Fruit fly (Drosophila melanogaster) S2 (cell line): ENCODE results near the gene CG7457.

Source experiments
- CG8478 ChIP-seq: fragments of >200 bp; optimal IDR thresholded peaks from 2 replicates; lab custom pipeline; 2018
- CTCF ChIP-seq, 2 experiments: fragments of >200 bp; optimal IDR thresholded peaks; 2 replicates each; lab custom pipeline; 2018

The CG7457 gene

dm6 chr3L:7721527-7721926 lies 4.7 kb downstream of the CG7457 start:
- no peak for TF ChIP-seq CTCF (optimal IDR thresholded peaks at IDR 0.05; lab: Kevin White, UChicago)
- no peak for TF ChIP-seq CG8478 (lab: Kevin White, UChicago)

- TF ChIP-seq CG8478 (lab: Kevin White, UChicago) (no peak), CTCF (optimal IDR thresholded peaks at IDR 0.05; lab: Kevin White, UChicago) (no peak)
These were observed 6.9 kb downstream of the CG7457 start for dm6 chr3L:7719418-7719789.

dm6 chr3L:7718561-7719417 lies 7.5 kb downstream of the CG7457 start, which contains the start of gene Mcad:
Gene Mcad, plus strand, starts transcription at chr3L:7719350.
- TF ChIP-seq CG8478 (lab: Kevin White, UChicago) (no peak), CTCF (optimal IDR thresholded peaks at IDR 0.05; lab: Kevin White, UChicago) (no peak)

- TF ChIP-seq CTCF (optimal IDR thresholded peaks at IDR 0.05; lab: Kevin White, UChicago) (no peak), CG8478 (lab: Kevin White, UChicago) (no peak)
These were observed 8.3 kb downstream of the CG7457 start, which contains the start of gene Ank2 for dm6 chr3L:7717863-7718560. Gene Ank2, minus strand, starts transcription at chr3L:7718395.

dm6 chr3L:7714301-7714946 lies 11.8 kb downstream of the CG7457 start:
- no peak for TF ChIP-seq CG8478 (lab: Kevin White, UChicago)
- no peak for TF ChIP-seq CTCF (optimal IDR thresholded peaks at IDR 0.05; lab: Kevin White, UChicago)

- TF ChIP-seq CTCF (optimal IDR thresholded peaks at IDR 0.05; lab: Kevin White, UChicago) = no peak
- TF ChIP-seq CG8478 (lab: Kevin White, UChicago) = no peak
These were observed 12.9 kb downstream of the CG7457 start for dm6 chr3L:7713378-7713777.

dm6 chr3L:7695554-7695953 lies 30.7 kb downstream of the CG7457 start, which contains the start of gene CG44195:
Gene CG44195, minus strand, starts transcription at chr3L:7695654.
- TF ChIP-seq CTCF (optimal IDR thresholded peaks at IDR 0.05; lab: Kevin White, UChicago) (no peak), CG8478 (lab: Kevin White, UChicago) (no peak)
